Worm (Caenorhabditis elegans) whole organism, L1 larva: ENCODE measurements around the gene C06E7.2.

ENCODE experiments used
- ama-1 ChIP-seq: fragments of 150-350 bp; optimal IDR thresholded peaks from 2 replicates; lab custom pipeline; 2014
- fkh-8 ChIP-seq: sonication (generic microtip); optimal IDR thresholded peaks from 2 replicates; lab custom pipeline; 2016; ENCODE audit warnings: mild to moderate bottlenecking, missing genetic modification characterization, missing compliant biosample characterization
- fos-1 ChIP-seq: fragments of 150-350 bp; optimal IDR thresholded peaks from 2 replicates; lab custom pipeline; 2014; ENCODE audit warnings: missing biosample characterization, missing genetic modification characterization
- hlh-17 ChIP-seq: fragments of 200-800 bp; sonication (Bioruptor generic); optimal IDR thresholded peaks from 2 replicates; lab custom pipeline; 2018; ENCODE audit warnings: missing genetic modification characterization, mild to moderate bottlenecking, missing compliant biosample characterization, moderate library complexity, borderline replicate concordance
- hlh-4 ChIP-seq: sonication (generic microtip); optimal IDR thresholded peaks from 2 replicates; lab custom pipeline; 2016; ENCODE audit warnings: mild to moderate bottlenecking, missing genetic modification characterization, missing compliant biosample characterization
- lin-13 ChIP-seq: fragments of 150-350 bp; optimal IDR thresholded peaks from 2 replicates; lab custom pipeline; 2014; ENCODE audit warnings: missing biosample characterization, missing genetic modification reagents, missing genetic modification characterization
- pax-3 ChIP-seq: fragments of 200-800 bp; sonication (Bioruptor generic); optimal IDR thresholded peaks from 2 replicates; lab custom pipeline; 2018; ENCODE audit warnings: mild to moderate bottlenecking, missing genetic modification characterization, moderate library complexity, missing compliant biosample characterization
- pqm-1 ChIP-seq: sonication (generic microtip); optimal IDR thresholded peaks from 3 replicates; lab custom pipeline; 2017; ENCODE audit warnings: missing biosample characterization, missing genetic modification characterization
- snpc-4 ChIP-seq: fragments of 150-350 bp; optimal IDR thresholded peaks from 2 replicates; lab custom pipeline; 2014; ENCODE audit warnings: missing biosample characterization, missing genetic modification characterization
- tbx-2 ChIP-seq: sonication (generic microtip); optimal IDR thresholded peaks from 2 replicates; lab custom pipeline; 2016; ENCODE audit warnings: missing genetic modification characterization, missing compliant biosample characterization
- ztf-11 ChIP-seq, 2 experiments: sonication (generic microtip); optimal IDR thresholded peaks; 2 replicates each; lab custom pipeline; 2016 to 2017; ENCODE audit warnings: missing genetic modification characterization in 2 of 2, missing biosample characterization in 1 of 2, missing compliant biosample characterization in 1 of 2

- TF ChIP-seq hlh-4 (no peak), lin-13 (GFP tag; lab: Kevin White, UChicago) (no peak), snpc-4 (no peak), pqm-1 (tag; lab: Kevin White, UChicago) (no peak), ztf-11 (tag; optimal IDR thresholded peaks at IDR 0.05; lab: Kevin White, UChicago) (no peak), pax-3 (tag; lab: Kevin White, UChicago) (no peak), fos-1 (tag; lab: Kevin White, UChicago) (no peak), ama-1 (lab: Kevin White, UChicago) (no peak), hlh-17 (GFP tag; lab: Kevin White, UChicago) (no peak), fkh-8 (no peak), tbx-2 (tag; lab: Kevin White, UChicago) (no peak)
Observed at ce11 chrIV:5846269-5846668, 7.0 kb downstream of the C06E7.2 start, which contains the start of gene sams-4.
